Fruit fly (Drosophila melanogaster) whole organism, wandering third instar larva: ENCODE results near the gene Naa30B.

Source experiments
- Abd-B ChIP-seq: fragments of >200 bp; optimal IDR thresholded peaks from 2 replicates; lab custom pipeline; 2017; ENCODE audit warnings: missing biosample characterization, missing genetic modification characterization
- Dfd ChIP-seq: fragments of >200 bp; optimal IDR thresholded peaks from 2 replicates; lab custom pipeline; 2017; ENCODE audit warnings: missing biosample characterization, missing genetic modification characterization
- Dif ChIP-seq: fragments of 200-275, 200-300 bp; sonication (Bioruptor generic); optimal IDR thresholded peaks from 2 replicates; lab custom pipeline; 2018; ENCODE audit warnings: missing biosample characterization, missing genetic modification characterization; ENCODE audit not compliant: partially characterized antibody
- Hnf4 ChIP-seq: fragments of 200-800 bp; sonication (Bioruptor generic); optimal IDR thresholded peaks from 2 replicates; lab custom pipeline; 2016; ENCODE audit warnings: missing biosample characterization, mild to moderate bottlenecking, missing genetic modification characterization
- Hr83 ChIP-seq: fragments of 200-300 bp; sonication (Bioruptor generic); optimal IDR thresholded peaks from 2 replicates; lab custom pipeline; 2016; ENCODE audit warnings: missing biosample characterization, mild to moderate bottlenecking, missing genetic modification characterization, moderate library complexity; ENCODE audit not compliant: poor library complexity, severe bottlenecking
- Mio ChIP-seq: sonication (Bioruptor generic); optimal IDR thresholded peaks from 2 replicates; lab custom pipeline; 2016; ENCODE audit warnings: missing biosample characterization, missing genetic modification characterization
- Myc ChIP-seq: fragments of >200 bp; optimal IDR thresholded peaks from 2 replicates; lab custom pipeline; 2017
- br ChIP-seq: fragments of 200-800 bp; sonication (Bioruptor generic); optimal IDR thresholded peaks from 2 replicates; lab custom pipeline; 2016; ENCODE audit warnings: missing biosample characterization, missing genetic modification characterization
- dl ChIP-seq, 2 experiments: fragments of 175-275, 200-275 bp in 1 of 2; fragments of 200-275 bp in 1 of 2; sonication (Bioruptor generic); optimal IDR thresholded peaks; lab custom pipeline; 2018; ENCODE audit warnings: mild to moderate bottlenecking in 2 of 2, missing biosample characterization in 2 of 2, missing genetic modification characterization in 2 of 2, moderate library complexity in 2 of 2; ENCODE audit not compliant: partially characterized antibody in 2 of 2, insufficient read depth in 1 of 2
- h ChIP-seq: fragments of 200-800 bp; sonication (Bioruptor generic); optimal IDR thresholded peaks from 3 replicates; lab custom pipeline; 2016; ENCODE audit warnings: missing biosample characterization, mild to moderate bottlenecking, missing genetic modification characterization
- lola ChIP-seq: fragments of >200 bp; optimal IDR thresholded peaks from 2 replicates; lab custom pipeline; 2017; ENCODE audit warnings: missing biosample characterization, missing genetic modification characterization
- pan ChIP-seq: fragments of >200 bp; optimal IDR thresholded peaks from 2 replicates; lab custom pipeline; 2017
- sv ChIP-seq: fragments of 200-800 bp; sonication (Bioruptor generic); optimal IDR thresholded peaks from 3 replicates; lab custom pipeline; 2016; ENCODE audit warnings: missing biosample characterization, missing genetic modification characterization

dm6 chr3L:1424488-1424887, 47.4 kb downstream of the Naa30B start:
- TF ChIP-seq h (GFP tag; lab: Kevin White, UChicago) (no peak), Hnf4 (GFP tag; lab: Kevin White, UChicago) (no peak), br (no peak), pan (lab: Kevin White, UChicago) (no peak), lola (GFP tag; lab: Kevin White, UChicago) (no peak), Dif (GFP tag; lab: Kevin White, UChicago) (no peak), Mio (GFP tag; lab: Kevin White, UChicago) (no peak), Dfd (no peak), sv (GFP tag; lab: Kevin White, UChicago) (no peak), dl (GFP tag; optimal IDR thresholded peaks at IDR 0.05; lab: Kevin White, UChicago; ENCODE audit: insufficient read depth in 1 of 2, partially characterized antibody in 2 of 2) (no peak), Abd-B (GFP tag; lab: Kevin White, UChicago) (no peak), Myc (lab: Kevin White, UChicago) (no peak), Hr83 (GFP tag; lab: Kevin White, UChicago) (no peak)
